Fruit fly (Drosophila melanogaster) whole organism, embryonic: Measurements from ENCODE around the gene puf.

Source experiments
- Asciz ChIP-seq: fragments of 200-800 bp; sonication (Bioruptor generic); optimal IDR thresholded peaks from 2 replicates; lab custom pipeline; 2017; ENCODE audit warnings: missing biosample characterization, mild to moderate bottlenecking, missing genetic modification characterization, missing genetic modification reagents
- B-H2 ChIP-seq: fragments of 200-800 bp; sonication (Bioruptor generic); optimal IDR thresholded peaks from 2 replicates; lab custom pipeline; 2018; ENCODE audit warnings: missing biosample characterization, mild to moderate bottlenecking, missing genetic modification characterization
- BEAF-32 ChIP-seq: fragments of 200-800 bp; sonication (Bioruptor generic); optimal IDR thresholded peaks from 3 replicates; lab custom pipeline; 2017; ENCODE audit warnings: missing biosample characterization, missing genetic modification characterization, mild to moderate bottlenecking, moderate library complexity, missing genetic modification reagents
- C15 ChIP-seq: fragments of 200-800 bp; sonication (Bioruptor generic); IDR thresholded peaks from 3 replicates; pipeline ENCODE4 v1.3.6; 2022; ENCODE audit warnings: missing biosample characterization, missing genetic modification characterization
- CG11247 ChIP-seq: fragments of 200-800 bp; sonication (Bioruptor generic); IDR thresholded peaks from 2 replicates; pipeline ENCODE4 v1.3.6; 2022; ENCODE audit warnings: missing biosample characterization, missing genetic modification characterization
- CG11398 ChIP-seq: fragments of 200-800 bp; sonication (Bioruptor generic); optimal IDR thresholded peaks from 2 replicates; lab custom pipeline; 2016; ENCODE audit warnings: missing biosample characterization, missing genetic modification characterization
- CG12236 ChIP-seq: fragments of 200-800 bp; sonication (Bioruptor generic); optimal IDR thresholded peaks from 2 replicates; lab custom pipeline; 2016; ENCODE audit warnings: missing biosample characterization, missing genetic modification characterization
- CG14667 ChIP-seq: fragments of 200-800 bp; sonication (Bioruptor generic); IDR thresholded peaks from 2 replicates; pipeline ENCODE4 v1.3.6; 2022; ENCODE audit warnings: missing biosample characterization, missing genetic modification characterization
- CG15073 ChIP-seq: fragments of 200-800 bp; sonication (Bioruptor generic); optimal IDR thresholded peaks from 2 replicates; lab custom pipeline; 2016; ENCODE audit warnings: missing biosample characterization, missing genetic modification characterization
- CG1529 ChIP-seq: fragments of 200-800 bp; sonication (Bioruptor generic); optimal IDR thresholded peaks from 3 replicates; lab custom pipeline; 2018; ENCODE audit warnings: missing biosample characterization, missing genetic modification characterization
- CG16815 ChIP-seq: fragments of 200-800 bp; sonication (Bioruptor generic); optimal IDR thresholded peaks from 3 replicates; lab custom pipeline; 2017; ENCODE audit warnings: missing biosample characterization, mild to moderate bottlenecking, missing genetic modification characterization
- CG1832 ChIP-seq: fragments of 200-800 bp; sonication (Bioruptor generic); optimal IDR thresholded peaks from 2 replicates; lab custom pipeline; 2017; ENCODE audit warnings: missing biosample characterization, mild to moderate bottlenecking, missing genetic modification characterization, inconsistent platforms
- CG31441 ChIP-seq: fragments of 200-800 bp; sonication (Bioruptor generic); IDR thresholded peaks from 2 replicates; pipeline ENCODE4 v1.3.6; 2022; ENCODE audit warnings: missing biosample characterization, missing genetic modification characterization
- CG33557 ChIP-seq: fragments of 200-800 bp; sonication (Bioruptor generic); optimal IDR thresholded peaks from 2 replicates; lab custom pipeline; 2019; ENCODE audit warnings: missing biosample characterization, mild to moderate bottlenecking, missing genetic modification characterization, moderate library complexity
- CG3995 ChIP-seq: fragments of 200-800 bp; sonication (Bioruptor generic); optimal IDR thresholded peaks from 3 replicates; lab custom pipeline; 2016; ENCODE audit warnings: missing biosample characterization, missing genetic modification characterization
- CG42726 ChIP-seq: fragments of 200-800 bp; sonication (Bioruptor generic); IDR thresholded peaks from 2 replicates; pipeline ENCODE4 v1.3.6; 2022; ENCODE audit warnings: missing biosample characterization, missing genetic modification characterization; ENCODE audit not compliant: partially characterized antibody
- CG43689 ChIP-seq: fragments of 200-800 bp; sonication (Bioruptor generic); IDR thresholded peaks from 2 replicates; pipeline ENCODE4 v1.3.6; 2022; ENCODE audit warnings: missing biosample characterization, missing genetic modification characterization
- CG5245 ChIP-seq: fragments of 200-800 bp; sonication (Bioruptor generic); optimal IDR thresholded peaks from 3 replicates; lab custom pipeline; 2016; ENCODE audit warnings: missing biosample characterization, missing genetic modification characterization
- CG6791 ChIP-seq: fragments of 200-800 bp; sonication (Bioruptor generic); IDR thresholded peaks from 3 replicates; pipeline ENCODE4 v1.3.6; 2022; ENCODE audit warnings: missing biosample characterization, missing genetic modification characterization; ENCODE audit not compliant: partially characterized antibody
- CG7372 ChIP-seq: fragments of 200-800 bp; sonication (Bioruptor generic); IDR thresholded peaks from 2 replicates; pipeline ENCODE4 v1.3.6; 2022; ENCODE audit warnings: missing biosample characterization, missing genetic modification characterization
- CG7963 ChIP-seq: fragments of 200-800 bp; sonication (Bioruptor generic); IDR thresholded peaks from 3 replicates; pipeline ENCODE4 v1.3.6; 2022; ENCODE audit warnings: missing biosample characterization, missing genetic modification characterization; ENCODE audit not compliant: partially characterized antibody
- CG7987 ChIP-seq: fragments of 200-800 bp; sonication (Bioruptor generic); optimal IDR thresholded peaks from 2 replicates; lab custom pipeline; 2018; ENCODE audit warnings: missing biosample characterization, mild to moderate bottlenecking, missing genetic modification characterization, moderate library complexity
- CG8089 ChIP-seq: fragments of 200-800 bp; sonication (Bioruptor generic); optimal IDR thresholded peaks from 3 replicates; lab custom pipeline; 2016; ENCODE audit warnings: missing biosample characterization, missing genetic modification characterization
- CG8924 ChIP-seq: fragments of 200-800 bp; optimal IDR thresholded peaks from 3 replicates; lab custom pipeline; 2019; ENCODE audit warnings: missing biosample characterization, mild to moderate bottlenecking, missing genetic modification characterization, moderate library complexity
- CG9817 ChIP-seq: fragments of 200-800 bp; sonication (Bioruptor generic); optimal IDR thresholded peaks from 2 replicates; lab custom pipeline; 2018; ENCODE audit warnings: missing biosample characterization, mild to moderate bottlenecking, missing genetic modification characterization, moderate library complexity
- Fer2 ChIP-seq: fragments of 200-800 bp; sonication (Bioruptor generic); optimal IDR thresholded peaks from 2 replicates; lab custom pipeline; 2018; ENCODE audit warnings: missing biosample characterization, mild to moderate bottlenecking, missing genetic modification characterization, moderate library complexity
- Gug ChIP-seq: fragments of 200-800 bp; sonication (Bioruptor generic); IDR thresholded peaks from 4 replicates; pipeline ENCODE4 v1.3.6; 2022; ENCODE audit warnings: missing biosample characterization, missing genetic modification characterization
- Hand ChIP-seq: fragments of 200-800 bp; sonication (Bioruptor generic); optimal IDR thresholded peaks from 2 replicates; lab custom pipeline; 2017; ENCODE audit warnings: mild to moderate bottlenecking, missing biosample characterization, missing genetic modification reagents, missing genetic modification characterization
- Lhr ChIP-seq: fragments of 200-800 bp; sonication (Bioruptor generic); optimal IDR thresholded peaks from 3 replicates; lab custom pipeline; 2017; ENCODE audit warnings: mild to moderate bottlenecking, missing biosample characterization, missing genetic modification reagents, missing genetic modification characterization
- MBD-R2 ChIP-seq: fragments of 200-800 bp; sonication (Bioruptor generic); IDR thresholded peaks from 2 replicates; pipeline ENCODE4 v1.3.6; 2022; ENCODE audit warnings: missing biosample characterization, missing genetic modification characterization
- MTF-1 ChIP-seq: fragments of 200-800 bp; sonication (Bioruptor generic); optimal IDR thresholded peaks from 2 replicates; lab custom pipeline; 2018; ENCODE audit warnings: missing biosample characterization, mild to moderate bottlenecking, missing genetic modification characterization, borderline replicate concordance
- Mrtf ChIP-seq: fragments of 200-800 bp; sonication (Bioruptor generic); IDR thresholded peaks from 3 replicates; pipeline ENCODE4 v1.3.6; 2022; ENCODE audit warnings: missing biosample characterization, missing genetic modification characterization
- Ptx1 ChIP-seq: fragments of 200-800 bp; sonication (Bioruptor generic); IDR thresholded peaks from 2 replicates; pipeline ENCODE4 v1.3.6; 2022; ENCODE audit warnings: missing biosample characterization, missing genetic modification characterization
- YL-1 ChIP-seq: fragments of 200-800 bp; sonication (Bioruptor generic); optimal IDR thresholded peaks from 3 replicates; lab custom pipeline; 2017; ENCODE audit warnings: missing biosample characterization, mild to moderate bottlenecking, missing genetic modification characterization
- ato ChIP-seq: fragments of 200-800 bp; sonication (Bioruptor generic); IDR thresholded peaks from 2 replicates; pipeline ENCODE4 v1.3.6; 2022; ENCODE audit warnings: missing biosample characterization, missing genetic modification characterization; ENCODE audit not compliant: partially characterized antibody
- cas ChIP-seq: fragments of 200-800 bp; sonication (Bioruptor generic); IDR thresholded peaks from 2 replicates; pipeline ENCODE4 v1.3.6; 2022; ENCODE audit warnings: missing biosample characterization, missing genetic modification characterization
- dmrt11E ChIP-seq: fragments of 200-800 bp; sonication (Bioruptor generic); optimal IDR thresholded peaks from 3 replicates; lab custom pipeline; 2018; ENCODE audit warnings: missing biosample characterization, mild to moderate bottlenecking, missing genetic modification characterization, moderate library complexity
- gro ChIP-seq: fragments of 200-800 bp; sonication (Bioruptor generic); optimal IDR thresholded peaks from 2 replicates; lab custom pipeline; 2016; ENCODE audit warnings: missing biosample characterization, missing genetic modification characterization
- h ChIP-seq: fragments of >200 bp; optimal IDR thresholded peaks from 2 replicates; lab custom pipeline; 2017
- inv ChIP-seq: fragments of 200-800 bp; sonication (Bioruptor generic); IDR thresholded peaks from 2 replicates; pipeline ENCODE4 v1.3.6; 2022; ENCODE audit warnings: missing biosample characterization, missing genetic modification characterization; ENCODE audit not compliant: partially characterized antibody
- luna ChIP-seq: fragments of 200-800 bp; sonication (Bioruptor generic); optimal IDR thresholded peaks from 2 replicates; lab custom pipeline; 2016; ENCODE audit warnings: missing biosample characterization, missing genetic modification characterization
- maf-S ChIP-seq: fragments of 200-800 bp; sonication (Bioruptor generic); optimal IDR thresholded peaks from 2 replicates; lab custom pipeline; 2016; ENCODE audit warnings: missing biosample characterization, missing genetic modification characterization
- mld ChIP-seq: fragments of 200-800 bp; sonication (Bioruptor generic); IDR thresholded peaks from 3 replicates; pipeline ENCODE4 v1.3.6; 2022; ENCODE audit warnings: missing biosample characterization, missing genetic modification characterization; ENCODE audit not compliant: partially characterized antibody
- nau ChIP-seq: fragments of 200-800 bp; sonication (Bioruptor generic); optimal IDR thresholded peaks from 3 replicates; lab custom pipeline; 2017; ENCODE audit warnings: missing biosample characterization, mild to moderate bottlenecking, missing genetic modification characterization, missing genetic modification reagents
- pho ChIP-seq: fragments of 200-800 bp; sonication (Bioruptor generic); optimal IDR thresholded peaks from 2 replicates; lab custom pipeline; 2016; ENCODE audit warnings: missing biosample characterization, missing genetic modification characterization
- shn ChIP-seq: fragments of 200-800 bp; sonication (Bioruptor generic); optimal IDR thresholded peaks from 3 replicates; lab custom pipeline; 2016; ENCODE audit warnings: missing biosample characterization, missing genetic modification characterization
- slbo ChIP-seq: fragments of 200-800 bp; sonication (Bioruptor generic); IDR thresholded peaks from 2 replicates; pipeline ENCODE4 v1.3.6; 2022; ENCODE audit warnings: missing biosample characterization, missing genetic modification characterization
- sob ChIP-seq: fragments of 200-800 bp; sonication (Bioruptor generic); IDR thresholded peaks from 2 replicates; pipeline ENCODE4 v1.3.6; 2022; ENCODE audit warnings: missing biosample characterization, missing genetic modification characterization
- trem ChIP-seq: fragments of 200-800 bp; optimal IDR thresholded peaks from 3 replicates; lab custom pipeline; 2019; ENCODE audit warnings: missing biosample characterization, mild to moderate bottlenecking, missing genetic modification characterization, moderate library complexity
- zfh2 ChIP-seq: fragments of 200-800 bp; sonication (Bioruptor generic); optimal IDR thresholded peaks from 2 replicates; lab custom pipeline; 2016; ENCODE audit warnings: missing biosample characterization, missing genetic modification characterization

The puf gene

dm6 chr3R:24654770-24655322, 5.0 kb upstream of the puf start, which contains the start of the genes CG31125 and CG6695 (continued):
- TF ChIP-seq CG33557 (GFP tag; lab: Kevin White, UChicago) = no peak
- peak; percentile 85 for TF ChIP-seq gro (GFP tag; lab: Kevin White, UChicago)
- TF ChIP-seq C15 = no peak
- TF ChIP-seq MTF-1 (GFP tag; lab: Kevin White, UChicago) = no peak
- peak; percentile 2 for TF ChIP-seq Fer2
- peak; percentile 70 for TF ChIP-seq pho (GFP tag; lab: Kevin White, UChicago)
- peak; percentile 86 for TF ChIP-seq CG6791 (GFP tag; lab: Robert Waterston, UW)
- TF ChIP-seq luna (GFP tag; lab: Kevin White, UChicago) = peak; percentile 71
- no peak for TF ChIP-seq CG8089 (GFP tag; lab: Kevin White, UChicago)
- TF ChIP-seq CG9817 (tag; lab: Kevin White, UChicago) = peak; percentile 42
- peak; percentile 94 for TF ChIP-seq BEAF-32 (GFP tag; lab: Kevin White, UChicago)
- peak; percentile 63 for TF ChIP-seq B-H2 (GFP tag; lab: Kevin White, UChicago)
- TF ChIP-seq inv = peak; percentile 81
- TF ChIP-seq trem (tag; lab: Kevin White, UChicago) = peak; percentile 73
- peak; percentile 46; the same call in 1 of the 3 replicates for TF ChIP-seq CG7963 (GFP tag; lab: Robert Waterston, UW)
- 0 out of 2 replicates have a peak, but pooled peaks have one; percentile 23 for TF ChIP-seq CG11247 (GFP tag; lab: Robert Waterston, UW)
- TF ChIP-seq CG7987 (GFP tag; lab: Kevin White, UChicago) = no peak
- peak; percentile 60; the same call in 2 of the 4 replicates for TF ChIP-seq Gug
- peak; percentile 67 for TF ChIP-seq slbo (GFP tag; lab: Robert Waterston, UW)
- TF ChIP-seq dmrt11E (tag; lab: Kevin White, UChicago) = peak; percentile 56
- peak; percentile 74 for TF ChIP-seq shn (GFP tag; lab: Kevin White, UChicago)
- no peak for TF ChIP-seq cas (GFP tag; lab: Robert Waterston, UW)
- no peak for TF ChIP-seq Mrtf (GFP tag; lab: Robert Waterston, UW)
- no peak for TF ChIP-seq CG1832 (GFP tag; lab: Kevin White, UChicago)
- TF ChIP-seq CG14667 (GFP tag; lab: Robert Waterston, UW) = 0 out of 2 replicates have a peak, but pooled peaks have one; percentile 8
- 0 out of 2 replicates have a peak, but pooled peaks have one; percentile 38 for TF ChIP-seq CG42726 (GFP tag; lab: Robert Waterston, UW)
- TF ChIP-seq YL-1 = peak; percentile 71
- TF ChIP-seq nau (GFP tag; lab: Kevin White, UChicago) = no peak
- peak; percentile 28 for TF ChIP-seq CG12236 (GFP tag; lab: Kevin White, UChicago)
- peak; percentile 66; the same call in 1 of the 2 replicates for TF ChIP-seq ato (GFP tag; lab: Robert Waterston, UW)
- TF ChIP-seq CG8924 = peak; percentile 30
- no peak for TF ChIP-seq Asciz
- TF ChIP-seq Ptx1 (GFP tag; lab: Robert Waterston, UW) = peak; percentile 53
- TF ChIP-seq maf-S = peak; percentile 64
- TF ChIP-seq CG3995 = peak; percentile 28
- TF ChIP-seq Hand (GFP tag; lab: Kevin White, UChicago) = no peak
- TF ChIP-seq h (lab: Kevin White, UChicago) = no peak
- TF ChIP-seq sob = peak; percentile 56
- TF ChIP-seq CG15073 = no peak
- no peak for TF ChIP-seq CG31441 (GFP tag; lab: Robert Waterston, UW)
- no peak for TF ChIP-seq CG5245
- no peak for TF ChIP-seq CG43689 (GFP tag; lab: Robert Waterston, UW)
- no peak for TF ChIP-seq Lhr (GFP tag; lab: Kevin White, UChicago)
- peak; percentile 8 for TF ChIP-seq CG16815 (GFP tag; lab: Kevin White, UChicago)
- 0 out of 3 replicates have a peak, but pooled peaks have one; percentile 66 for TF ChIP-seq mld
- no peak for TF ChIP-seq CG1529 (GFP tag; lab: Kevin White, UChicago)
- no peak for TF ChIP-seq CG7372 (GFP tag; lab: Robert Waterston, UW)
- no peak for TF ChIP-seq CG11398 (GFP tag; lab: Kevin White, UChicago)
- peak; percentile 77 for TF ChIP-seq zfh2 (GFP tag; lab: Kevin White, UChicago)
- peak; percentile 80 for TF ChIP-seq MBD-R2 (GFP tag; lab: Robert Waterston, UW)
